Fruit fly (Drosophila melanogaster): Measurements from ENCODE around the gene CG9154.

The CG9154 gene

DNA sequence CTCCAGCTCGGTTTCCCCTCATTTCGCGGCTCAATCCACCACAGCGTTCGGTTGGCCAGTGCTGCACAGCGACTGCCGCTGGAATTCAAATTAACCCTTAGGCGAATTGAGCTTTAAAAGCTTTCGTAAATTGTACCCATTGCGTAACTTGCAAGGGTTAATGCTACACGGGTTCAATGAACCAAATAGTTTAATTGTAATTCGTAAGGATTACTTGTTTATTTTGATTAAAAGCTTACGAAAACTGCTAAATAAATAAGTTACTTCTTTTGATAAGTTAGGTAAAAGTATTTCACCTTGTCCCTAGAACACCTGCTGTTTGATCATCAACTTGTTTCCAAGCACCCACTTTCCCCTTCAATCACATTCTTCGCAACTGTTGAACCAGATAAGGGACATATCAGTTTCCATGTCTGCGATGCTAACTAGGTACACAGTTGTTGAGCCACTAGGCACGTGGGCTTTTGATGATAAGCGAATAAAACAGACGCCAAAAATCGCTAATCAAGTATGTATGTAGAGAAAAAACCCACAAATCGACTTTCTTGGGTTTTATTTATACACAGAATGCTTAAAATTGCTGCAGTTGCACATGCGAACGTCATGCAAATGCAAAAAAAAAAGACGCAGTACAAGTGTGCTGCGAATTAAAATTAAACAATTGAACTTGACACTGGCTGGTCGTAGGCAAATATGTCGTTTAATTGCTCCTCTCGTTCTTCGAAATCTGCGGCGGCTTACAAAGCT lies 24.3 kb downstream of the CG9154 start, which contains the start of gene Pfas (continued):
- TF ChIP-seq Hey (tag; optimal IDR thresholded peaks at IDR 0.05) (peak; percentile 35), Scr (GFP tag; IDR thresholded peaks at IDR 0.05; ENCODE audit: partially characterized antibody) (no peak), CG10209 (GFP tag; optimal IDR thresholded peaks at IDR 0.05) (peak; percentile 41), sens (GFP tag) (peak; percentile 87), H15 (GFP tag; IDR thresholded peaks at IDR 0.05) (no peak), psq (GFP tag; optimal IDR thresholded peaks at IDR 0.05) (no peak), ems (GFP tag; optimal IDR thresholded peaks at IDR 0.05) (peak; percentile 41), lbe (GFP tag; optimal IDR thresholded peaks at IDR 0.05) (peak; percentile 35), CG10431 (GFP tag; optimal IDR thresholded peaks at IDR 0.05) (no peak), CG8089 (GFP tag; optimal IDR thresholded peaks at IDR 0.05) (no peak), Sox100B (GFP tag; optimal IDR thresholded peaks at IDR 0.05) (no peak), CG7357 (GFP tag; IDR thresholded peaks at IDR 0.05) (no peak), Bgb (GFP tag; IDR thresholded peaks at IDR 0.05; ENCODE audit: partially characterized antibody) (peak; percentile 33; the same call in 1 of the 2 replicates), pum (GFP tag; optimal IDR thresholded peaks at IDR 0.05) (no peak), Neu2 (GFP tag; optimal IDR thresholded peaks at IDR 0.05; ENCODE audit: borderline replicate concordance) (no peak), CG10274 (GFP tag; optimal IDR thresholded peaks at IDR 0.05) (no peak), gsb-n (tag; optimal IDR thresholded peaks at IDR 0.05) (no peak), Dek (tag; optimal IDR thresholded peaks at IDR 0.05) (peak; percentile 73), exex (tag; optimal IDR thresholded peaks at IDR 0.05) (peak; percentile 78), Lpt (GFP tag; optimal IDR thresholded peaks at IDR 0.05) (no peak), lola (GFP tag; optimal IDR thresholded peaks at IDR 0.05) (no peak), amos (GFP tag; IDR thresholded peaks at IDR 0.05; ENCODE audit: partially characterized antibody) (peak; percentile 39; the same call in 1 of the 2 replicates), NK7.1 (GFP tag; optimal IDR thresholded peaks at IDR 0.05) (peak; percentile 41), HLH54F (GFP tag; optimal IDR thresholded peaks at IDR 0.05) (peak; percentile 72), mirr (GFP tag; optimal IDR thresholded peaks at IDR 0.05) (peak; percentile 75), Hmr (GFP tag; optimal IDR thresholded peaks at IDR 0.05) (peak; percentile 80), CG14965 (GFP tag; optimal IDR thresholded peaks at IDR 0.05; ENCODE audit: borderline replicate concordance) (no peak), Dip2 (GFP tag; IDR thresholded peaks at IDR 0.05) (no peak), chif (GFP tag; optimal IDR thresholded peaks at IDR 0.05) (peak in 1 of 2 experiments; percentile 7), CG3163 (GFP tag; optimal IDR thresholded peaks at IDR 0.05) (no peak), bab2 (GFP tag; optimal IDR thresholded peaks at IDR 0.05) (peak; percentile 5), emc (GFP tag; optimal IDR thresholded peaks at IDR 0.05) (peak; percentile 2), CG4854 (GFP tag; optimal IDR thresholded peaks at IDR 0.05) (peak; percentile 46), Ada2b (GFP tag; IDR thresholded peaks at IDR 0.05) (peak; percentile 39; the same call in 1 of the 2 replicates), ftz-f1 (GFP tag; optimal IDR thresholded peaks at IDR 0.05) (peak; percentile 65), bcd (GFP tag; optimal IDR thresholded peaks at IDR 0.05) (peak; percentile 40), CG13894 (tag; optimal IDR thresholded peaks at IDR 0.05) (peak; percentile 58), CG17359 (tag; optimal IDR thresholded peaks at IDR 0.05) (peak; percentile 22), CG1529 (GFP tag; optimal IDR thresholded peaks at IDR 0.05) (no peak), CG7987 (GFP tag; optimal IDR thresholded peaks at IDR 0.05) (peak; percentile 74), lilli (GFP tag; optimal IDR thresholded peaks at IDR 0.05) (peak; percentile 81), dm (GFP tag; optimal IDR thresholded peaks at IDR 0.05) (peak; percentile 39), pzg (GFP tag; optimal IDR thresholded peaks at IDR 0.05) (peak; percentile 65), CG7928 (GFP tag; optimal IDR thresholded peaks at IDR 0.05) (peak; percentile 10), dysf (GFP tag; IDR thresholded peaks at IDR 0.05) (peak; percentile 51; the same call in 2 of the 3 replicates), tap (tag; optimal IDR thresholded peaks at IDR 0.05) (no peak), Hand (GFP tag; optimal IDR thresholded peaks at IDR 0.05) (peak; percentile 23), CG34224 (GFP tag; IDR thresholded peaks at IDR 0.05; ENCODE audit: partially characterized antibody) (no peak), CG4282 (GFP tag; optimal IDR thresholded peaks at IDR 0.05) (peak; percentile 27)
